Worm (Caenorhabditis elegans): ENCODE data around the gene tbc-6.

The tbc-6 gene

ce11 chrII:6835500-6835899 is 12.4 kb upstream of the tbc-6 start:
- no peak for TF ChIP-seq zip-11 (GFP tag; IDR thresholded peaks at IDR 0.05)
- TF ChIP-seq mes-2 (tag; optimal IDR thresholded peaks at IDR 0.05; ENCODE audit: poor library complexity, severe bottlenecking): peak; percentile 11
- TF ChIP-seq snpc-1.2 (GFP tag; IDR thresholded peaks at IDR 0.05): no peak
- TF ChIP-seq unc-62 (GFP tag; optimal IDR thresholded peaks at IDR 0.05 in 1 of 2): peak in 1 of 2 experiments; percentile 98
- no peak for TF ChIP-seq unc-62 (tag; optimal IDR thresholded peaks at IDR 0.05)
- no peak for TF ChIP-seq nhr-102 (tag; optimal IDR thresholded peaks at IDR 0.05)
- TF ChIP-seq nhr-10 (tag; optimal IDR thresholded peaks at IDR 0.05): peak; percentile 18
- TF ChIP-seq nhr-237 (tag; optimal IDR thresholded peaks at IDR 0.05): no peak
- no peak for TF ChIP-seq saeg-2 (GFP tag; IDR thresholded peaks at IDR 0.05)
- peak; percentile 92 for TF ChIP-seq aha-1 (tag)
- peak; percentile 33 for TF ChIP-seq dve-1 (tag; optimal IDR thresholded peaks at IDR 0.05; ENCODE audit: insufficient read depth)
- no peak for TF ChIP-seq jun-1 (tag; optimal IDR thresholded peaks at IDR 0.05)
- TF ChIP-seq mxl-2 (GFP tag; conservative IDR thresholded peaks at IDR 0.05): no peak
- TF ChIP-seq hmg-1.1 (GFP tag; IDR thresholded peaks at IDR 0.05): no peak
- TF ChIP-seq mdl-1 (tag; optimal IDR thresholded peaks at IDR 0.05): no peak
- TF ChIP-seq F44E2.7 (GFP tag; IDR thresholded peaks at IDR 0.05): no peak
- TF ChIP-seq mep-1 (tag; optimal IDR thresholded peaks at IDR 0.05): peak; percentile 28
- TF ChIP-seq lsy-2 (tag; optimal IDR thresholded peaks at IDR 0.05): peak in 1 of 2 experiments; percentile 50
- no peak for TF ChIP-seq madf-5 (GFP tag; IDR thresholded peaks at IDR 0.05)
- TF ChIP-seq T26A8.4 (GFP tag; IDR thresholded peaks at IDR 0.05): no peak
- TF ChIP-seq tra-1 (GFP tag; IDR thresholded peaks at IDR 0.05): 0 out of 2 replicates have a peak, but pooled peaks have one; percentile 47
- TF ChIP-seq F10B5.3 (tag; optimal IDR thresholded peaks at IDR 0.05): no peak
- no peak for TF ChIP-seq nhr-77 (tag; optimal IDR thresholded peaks at IDR 0.05)
- no peak for TF ChIP-seq lin-38 (GFP tag; IDR thresholded peaks at IDR 0.05)
- TF ChIP-seq hlh-30 (tag; optimal IDR thresholded peaks at IDR 0.05; ENCODE audit: insufficient read depth): peak; percentile 17
- no peak for TF ChIP-seq ctbp-1 (GFP tag; IDR thresholded peaks at IDR 0.05)
- TF ChIP-seq ceh-28 (tag; optimal IDR thresholded peaks at IDR 0.05): no peak
- TF ChIP-seq tag-97 (GFP tag; IDR thresholded peaks at IDR 0.05): no peak
- peak; percentile 80 for TF ChIP-seq nhr-28 (tag; optimal IDR thresholded peaks at IDR 0.05)
- TF ChIP-seq zfp-3 (GFP tag; conservative IDR thresholded peaks at IDR 0.05): no peak
- TF ChIP-seq ceh-44 (GFP tag; IDR thresholded peaks at IDR 0.05): no peak

ce11 chrII:6835972-6836595 is 11.8 kb upstream of the tbc-6 start:
- no peak for TF ChIP-seq zip-11 (GFP tag; IDR thresholded peaks at IDR 0.05)
- 0 out of 2 replicates have a peak, but pooled peaks have one; percentile 3 for TF ChIP-seq tra-1 (GFP tag; IDR thresholded peaks at IDR 0.05)
- no peak for TF ChIP-seq lin-1 (GFP tag; IDR thresholded peaks at IDR 0.05)
- no peak for TF ChIP-seq mxl-3 (GFP tag; optimal IDR thresholded peaks at IDR 0.05)
- peak; percentile 17 for TF ChIP-seq mep-1 (tag; optimal IDR thresholded peaks at IDR 0.05)
- TF ChIP-seq nhr-6 (tag; optimal IDR thresholded peaks at IDR 0.05): peak; percentile 8
- TF ChIP-seq nhr-28 (tag; optimal IDR thresholded peaks at IDR 0.05): peak; percentile 35
- no peak for TF ChIP-seq mxl-2 (GFP tag; conservative IDR thresholded peaks at IDR 0.05)
- no peak for TF ChIP-seq nhr-25 (tag; optimal IDR thresholded peaks at IDR 0.05; ENCODE audit: borderline replicate concordance, insufficient read depth)
- peak; percentile 52 for TF ChIP-seq dve-1 (tag; optimal IDR thresholded peaks at IDR 0.05; ENCODE audit: insufficient read depth)
- TF ChIP-seq lsy-2 (tag; optimal IDR thresholded peaks at IDR 0.05): peak in 1 of 2 experiments; percentile 19
- TF ChIP-seq unc-62 (GFP tag; optimal IDR thresholded peaks at IDR 0.05 in 1 of 2): peak in 1 of 2 experiments; percentile 83
- no peak for TF ChIP-seq unc-62 (tag; optimal IDR thresholded peaks at IDR 0.05)
- no peak for TF ChIP-seq F49E8.2 (tag; optimal IDR thresholded peaks at IDR 0.05; ENCODE audit: borderline replicate concordance)
- no peak for TF ChIP-seq F10B5.3 (tag; optimal IDR thresholded peaks at IDR 0.05)
- no peak for TF ChIP-seq zag-1 (tag; optimal IDR thresholded peaks at IDR 0.05)
- peak; percentile 25 for TF ChIP-seq rbr-2 (tag; optimal IDR thresholded peaks at IDR 0.05)
- TF ChIP-seq nhr-42 (GFP tag; IDR thresholded peaks at IDR 0.05): no peak
- TF ChIP-seq daf-16 (GFP tag; optimal IDR thresholded peaks at IDR 0.05): peak in 1 of 2 experiments; percentile 31
- TF ChIP-seq daf-16 (tag; optimal IDR thresholded peaks at IDR 0.05): peak; percentile 51
- TF ChIP-seq pha-4 (GFP tag; IDR thresholded peaks at IDR 0.05): peak; percentile 25; the same call in 1 of the 2 replicates
- TF ChIP-seq pha-4 (tag; optimal IDR thresholded peaks at IDR 0.05): no peak
- peak; percentile 94 for TF ChIP-seq aha-1 (tag)
- no peak for TF ChIP-seq zfp-3 (GFP tag; conservative IDR thresholded peaks at IDR 0.05)
- no peak for TF ChIP-seq aly-2 (tag; optimal IDR thresholded peaks at IDR 0.05)
- TF ChIP-seq mes-2 (tag; optimal IDR thresholded peaks at IDR 0.05; ENCODE audit: poor library complexity, severe bottlenecking): peak; percentile 10
- no peak for TF ChIP-seq saeg-2 (GFP tag; IDR thresholded peaks at IDR 0.05)

Measured in whole organism, L4 larva.